Fruit fly (Drosophila melanogaster) whole organism, embryonic: ENCODE results near the gene SmD1.

Experiments
- Antp ChIP-seq: fragments of 200-800 bp; sonication (Bioruptor generic); optimal IDR thresholded peaks from 3 replicates; lab custom pipeline; 2016; ENCODE audit warnings: missing biosample characterization, missing genetic modification characterization
- B-H2 ChIP-seq: fragments of 200-800 bp; sonication (Bioruptor generic); optimal IDR thresholded peaks from 2 replicates; lab custom pipeline; 2018; ENCODE audit warnings: missing biosample characterization, mild to moderate bottlenecking, missing genetic modification characterization
- Blimp-1 ChIP-seq: fragments of 200-800 bp; sonication (Bioruptor generic); optimal IDR thresholded peaks from 3 replicates; lab custom pipeline; 2018; ENCODE audit warnings: missing biosample characterization, missing genetic modification characterization, mild to moderate bottlenecking, moderate library complexity, missing genetic modification reagents
- Bteb2 ChIP-seq: fragments of 200-800 bp; sonication (Bioruptor generic); optimal IDR thresholded peaks from 2 replicates; lab custom pipeline; 2016; ENCODE audit warnings: missing biosample characterization, missing genetic modification characterization
- CG10267 ChIP-seq: fragments of 200-800 bp; sonication (Bioruptor generic); optimal IDR thresholded peaks from 2 replicates; lab custom pipeline; 2018; ENCODE audit warnings: missing biosample characterization, mild to moderate bottlenecking, missing genetic modification characterization, moderate library complexity
- CG10565 ChIP-seq: fragments of 200-800 bp; sonication (Bioruptor generic); optimal IDR thresholded peaks from 3 replicates; lab custom pipeline; 2016; ENCODE audit warnings: missing biosample characterization, mild to moderate bottlenecking, missing genetic modification characterization
- CG10979 ChIP-seq: fragments of 200-800 bp; sonication (Bioruptor generic); optimal IDR thresholded peaks from 2 replicates; lab custom pipeline; 2018; ENCODE audit warnings: missing biosample characterization, mild to moderate bottlenecking, missing genetic modification characterization, moderate library complexity
- CG11696 ChIP-seq: fragments of 200-800 bp; sonication (Bioruptor generic); IDR thresholded peaks from 2 replicates; pipeline ENCODE4 v1.3.6; 2022; ENCODE audit warnings: missing biosample characterization, missing genetic modification characterization
- CG12071 ChIP-seq: fragments of 200-800 bp; sonication (Bioruptor generic); optimal IDR thresholded peaks from 3 replicates; lab custom pipeline; 2018; ENCODE audit warnings: missing biosample characterization, mild to moderate bottlenecking, missing genetic modification characterization
- CG13894 ChIP-seq: fragments of 200-800 bp; sonication (Bioruptor generic); optimal IDR thresholded peaks from 3 replicates; lab custom pipeline; 2018; ENCODE audit warnings: missing biosample characterization, mild to moderate bottlenecking, missing genetic modification characterization, moderate library complexity
- CG14441 ChIP-seq: fragments of 200-800 bp; sonication (Bioruptor generic); IDR thresholded peaks from 2 replicates; pipeline ENCODE4 v1.3.6; 2022; ENCODE audit warnings: missing biosample characterization, missing genetic modification characterization
- CG14710 ChIP-seq: fragments of 200-800 bp; sonication (Bioruptor generic); optimal IDR thresholded peaks from 3 replicates; lab custom pipeline; 2019; ENCODE audit warnings: missing biosample characterization, mild to moderate bottlenecking, missing genetic modification characterization, moderate library complexity
- CG15696 ChIP-seq: fragments of 200-800 bp; sonication (Bioruptor generic); optimal IDR thresholded peaks from 2 replicates; lab custom pipeline; 2019; ENCODE audit warnings: missing biosample characterization, mild to moderate bottlenecking, missing genetic modification characterization, moderate library complexity
- CG1602 ChIP-seq: fragments of 200-800 bp; sonication (Bioruptor generic); optimal IDR thresholded peaks from 3 replicates; lab custom pipeline; 2016; ENCODE audit warnings: missing biosample characterization, missing genetic modification characterization
- CG16815 ChIP-seq: fragments of 200-800 bp; sonication (Bioruptor generic); optimal IDR thresholded peaks from 3 replicates; lab custom pipeline; 2017; ENCODE audit warnings: missing biosample characterization, mild to moderate bottlenecking, missing genetic modification characterization
- CG17186 ChIP-seq: fragments of 200-800 bp; sonication (Bioruptor generic); optimal IDR thresholded peaks from 3 replicates; lab custom pipeline; 2017; ENCODE audit warnings: missing biosample characterization, missing genetic modification reagents, missing genetic modification characterization
- CG2712 ChIP-seq: fragments of 200-800 bp; optimal IDR thresholded peaks from 3 replicates; lab custom pipeline; 2019; ENCODE audit warnings: missing biosample characterization, mild to moderate bottlenecking, missing genetic modification characterization, moderate library complexity
- CG3726 ChIP-seq: fragments of 200-800 bp; sonication (Bioruptor generic); IDR thresholded peaks from 3 replicates; pipeline ENCODE4, ENCODE4 v1.3.6; 2022; ENCODE audit warnings: missing biosample characterization, missing genetic modification characterization
- CG3995 ChIP-seq: fragments of 200-800 bp; sonication (Bioruptor generic); optimal IDR thresholded peaks from 3 replicates; lab custom pipeline; 2016; ENCODE audit warnings: missing biosample characterization, missing genetic modification characterization
- CG4424 ChIP-seq: fragments of 200-800 bp; sonication (Bioruptor generic); optimal IDR thresholded peaks from 3 replicates; lab custom pipeline; 2016; ENCODE audit warnings: missing biosample characterization, missing genetic modification characterization
- CG6175 ChIP-seq: fragments of 200-800 bp; sonication (Bioruptor generic); IDR thresholded peaks from 3 replicates; pipeline ENCODE4 v1.3.6; 2022; ENCODE audit warnings: missing biosample characterization, missing genetic modification characterization
- CG6272 ChIP-seq: fragments of 200-800 bp; sonication (Bioruptor generic); IDR thresholded peaks from 2 replicates; pipeline ENCODE4 v1.3.6; 2022; ENCODE audit warnings: missing biosample characterization, missing genetic modification characterization
- CG6689 ChIP-seq: fragments of 200-800 bp; sonication (Bioruptor generic); IDR thresholded peaks from 2 replicates; pipeline ENCODE4 v1.3.6; 2022; ENCODE audit warnings: missing biosample characterization, missing genetic modification characterization
- CG8281 ChIP-seq: fragments of 200-800 bp; sonication (Bioruptor generic); optimal IDR thresholded peaks from 2 replicates; lab custom pipeline; 2018; ENCODE audit warnings: missing biosample characterization, mild to moderate bottlenecking, missing genetic modification characterization, moderate library complexity
- CG9727 ChIP-seq: fragments of 200-800 bp; sonication (Bioruptor generic); optimal IDR thresholded peaks from 3 replicates; lab custom pipeline; 2017; ENCODE audit warnings: missing biosample characterization, mild to moderate bottlenecking, missing genetic modification characterization
- CG9797 ChIP-seq: fragments of 200-800 bp; sonication (Bioruptor generic); optimal IDR thresholded peaks from 3 replicates; lab custom pipeline; 2018; ENCODE audit warnings: missing biosample characterization, mild to moderate bottlenecking, missing genetic modification characterization
- Ets65A ChIP-seq: fragments of 200-800 bp; sonication (Bioruptor generic); peaks from one replicate; lab custom pipeline; 2016; ENCODE audit warnings: missing biosample characterization, missing genetic modification characterization
- Gug ChIP-seq: fragments of 200-800 bp; sonication (Bioruptor generic); IDR thresholded peaks from 4 replicates; pipeline ENCODE4 v1.3.6; 2022; ENCODE audit warnings: missing biosample characterization, missing genetic modification characterization
- PHDP ChIP-seq: fragments of 200-800 bp; sonication (Bioruptor generic); optimal IDR thresholded peaks from 3 replicates; lab custom pipeline; 2018; ENCODE audit warnings: missing biosample characterization, mild to moderate bottlenecking, missing genetic modification characterization, moderate library complexity
- Xbp1 ChIP-seq: fragments of 200-800 bp; sonication (Bioruptor generic); optimal IDR thresholded peaks from 3 replicates; lab custom pipeline; 2016; ENCODE audit warnings: missing biosample characterization, mild to moderate bottlenecking, missing genetic modification characterization
- ap ChIP-seq: fragments of 200-800 bp; sonication (Bioruptor generic); IDR thresholded peaks from 2 replicates; pipeline ENCODE4 v1.3.6; 2022; ENCODE audit warnings: missing biosample characterization, missing genetic modification characterization
- ara ChIP-seq: fragments of 200-800 bp; sonication (Bioruptor generic); IDR thresholded peaks from 2 replicates; pipeline ENCODE4 v1.3.6; 2022; ENCODE audit warnings: missing biosample characterization, missing genetic modification characterization
- cato ChIP-seq: fragments of 200-800 bp; sonication (Bioruptor generic); optimal IDR thresholded peaks from 2 replicates; lab custom pipeline; 2016; ENCODE audit warnings: missing biosample characterization, missing genetic modification characterization, borderline replicate concordance
- caup ChIP-seq: fragments of 200-800 bp; sonication (Bioruptor generic); optimal IDR thresholded peaks from 3 replicates; lab custom pipeline; 2017; ENCODE audit warnings: missing biosample characterization, mild to moderate bottlenecking, missing genetic modification characterization, moderate library complexity; ENCODE audit not compliant: severe bottlenecking
- cg ChIP-seq: fragments of 200-800 bp; sonication (Bioruptor generic); optimal IDR thresholded peaks from 3 replicates; lab custom pipeline; 2019; ENCODE audit warnings: missing biosample characterization, mild to moderate bottlenecking, missing genetic modification characterization, moderate library complexity
- chinmo ChIP-seq: fragments of 200-800 bp; sonication (Bioruptor generic); IDR thresholded peaks from 4 replicates; pipeline ENCODE4 v1.3.6; 2022; ENCODE audit warnings: missing biosample characterization, missing genetic modification characterization; ENCODE audit not compliant: partially characterized antibody
- exex ChIP-seq: fragments of 200-800 bp; sonication (Bioruptor generic); optimal IDR thresholded peaks from 4 replicates; lab custom pipeline; 2018; ENCODE audit warnings: missing biosample characterization, mild to moderate bottlenecking, missing genetic modification characterization, moderate library complexity
- fd96Cb ChIP-seq: fragments of 200-800 bp; sonication (Bioruptor generic); optimal IDR thresholded peaks from 2 replicates; lab custom pipeline; 2018; ENCODE audit warnings: missing biosample characterization, mild to moderate bottlenecking, missing genetic modification characterization, moderate library complexity
- inv ChIP-seq: fragments of 200-800 bp; sonication (Bioruptor generic); IDR thresholded peaks from 2 replicates; pipeline ENCODE4 v1.3.6; 2022; ENCODE audit warnings: missing biosample characterization, missing genetic modification characterization; ENCODE audit not compliant: partially characterized antibody
- kni ChIP-seq: fragments of 200-800 bp; sonication (Bioruptor generic); optimal IDR thresholded peaks from 3 replicates; lab custom pipeline; 2017; ENCODE audit warnings: mild to moderate bottlenecking, missing biosample characterization, missing genetic modification reagents, missing genetic modification characterization
- mirr ChIP-seq: fragments of 200-800 bp; sonication (Bioruptor generic); optimal IDR thresholded peaks from 3 replicates; lab custom pipeline; 2018; ENCODE audit warnings: missing biosample characterization, mild to moderate bottlenecking, missing genetic modification characterization
- nom ChIP-seq: fragments of 200-800 bp; sonication (Bioruptor generic); optimal IDR thresholded peaks from 2 replicates; lab custom pipeline; 2017; ENCODE audit warnings: missing biosample characterization, missing genetic modification characterization, mild to moderate bottlenecking, moderate library complexity, missing genetic modification reagents
- pho ChIP-seq: fragments of 200-800 bp; sonication (Bioruptor generic); optimal IDR thresholded peaks from 2 replicates; lab custom pipeline; 2016; ENCODE audit warnings: missing biosample characterization, missing genetic modification characterization
- pnt ChIP-seq: fragments of 200-800 bp; sonication (Bioruptor generic); optimal IDR thresholded peaks from 3 replicates; lab custom pipeline; 2016; ENCODE audit warnings: missing biosample characterization, missing genetic modification characterization
- sug ChIP-seq: fragments of 200-800 bp; optimal IDR thresholded peaks from 2 replicates; lab custom pipeline; 2019; ENCODE audit warnings: missing biosample characterization, mild to moderate bottlenecking, missing genetic modification characterization, moderate library complexity
- tgo ChIP-seq: fragments of 200-800 bp; sonication (Bioruptor generic); IDR thresholded peaks from 3 replicates; pipeline ENCODE4 v1.3.6; 2022; ENCODE audit warnings: missing biosample characterization, missing genetic modification characterization
- ttk ChIP-seq: fragments of 200-800 bp; sonication (Bioruptor generic); IDR thresholded peaks from 2 replicates; pipeline ENCODE4 v2.1.2; 2022; ENCODE audit warnings: missing biosample characterization, missing genetic modification characterization
- unc-4 ChIP-seq: fragments of 200-800 bp; sonication (Bioruptor generic); IDR thresholded peaks from 2 replicates; pipeline ENCODE4 v1.3.6; 2022; ENCODE audit warnings: missing biosample characterization, missing genetic modification characterization; ENCODE audit not compliant: partially characterized antibody
- zf30C ChIP-seq: fragments of 200-800 bp; sonication (Bioruptor generic); optimal IDR thresholded peaks from 3 replicates; lab custom pipeline; 2018; ENCODE audit warnings: missing biosample characterization, mild to moderate bottlenecking, missing genetic modification characterization

Gene SmD1

DNA sequence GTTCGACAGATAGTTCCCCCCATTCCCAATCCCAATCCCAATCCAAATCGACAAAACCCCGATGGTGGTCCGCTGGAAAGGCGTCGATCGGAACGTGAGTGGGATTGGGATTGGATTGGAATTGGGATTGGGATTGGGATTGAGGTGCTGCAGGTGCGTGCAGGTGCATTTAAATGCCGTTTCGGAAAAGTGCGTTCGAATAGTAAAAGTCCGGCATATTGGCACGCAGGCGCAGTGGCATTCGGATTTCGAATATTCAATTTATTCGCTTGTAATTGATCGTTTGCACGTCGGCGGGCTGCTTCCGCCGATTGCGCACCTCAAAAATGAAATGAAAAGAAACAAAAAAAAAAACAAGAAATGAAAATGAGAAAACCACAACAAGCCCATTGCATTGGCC lies 29.0 kb downstream of the SmD1 start (continued):
- TF ChIP-seq Xbp1 (no peak), Blimp-1 (peak; percentile 9), inv (GFP tag; lab: Robert Waterston, UW) (no peak), CG16815 (GFP tag; lab: Kevin White, UChicago) (no peak), CG10565 (no peak), CG9797 (no peak), ara (no peak), cg (GFP tag; lab: Kevin White, UChicago) (no peak), CG6175 (GFP tag; lab: Robert Waterston, UW) (0 out of 3 replicates have a peak, but pooled peaks have one; percentile 30), CG17186 (no peak), pho (GFP tag; lab: Kevin White, UChicago) (no peak), kni (GFP tag; lab: Kevin White, UChicago) (peak; percentile 91), CG12071 (no peak), Ets65A (peak; percentile 15), CG6272 (GFP tag; lab: Robert Waterston, UW) (no peak), CG8281 (tag; lab: Kevin White, UChicago) (no peak), fd96Cb (no peak), CG3726 (GFP tag; lab: Robert Waterston, UW) (no peak)

DNA sequence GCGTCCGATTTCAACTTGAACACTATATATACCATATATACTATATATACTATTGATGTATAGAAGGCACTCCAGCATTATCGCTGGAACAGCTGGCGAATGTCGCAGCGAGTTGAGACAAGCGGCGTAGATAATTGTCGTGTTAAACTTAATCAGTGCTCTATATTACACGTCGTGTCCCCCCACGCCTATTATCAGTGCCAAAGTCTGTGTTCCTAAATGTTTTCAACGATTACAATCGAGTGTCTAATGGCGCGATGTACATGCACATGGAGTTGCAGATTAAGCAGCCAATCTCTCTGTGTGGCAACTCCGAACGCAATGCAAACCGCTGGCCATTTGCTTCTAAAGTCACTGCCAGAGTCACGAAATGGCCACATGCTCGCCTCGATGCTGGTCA lies 30.1 kb downstream of the SmD1 start:
- TF ChIP-seq caup (GFP tag; lab: Kevin White, UChicago) = peak; percentile 31
- TF ChIP-seq exex = peak; percentile 6
- TF ChIP-seq CG3995 (GFP tag; lab: Kevin White, UChicago) = peak; percentile 26
- no peak for TF ChIP-seq CG1602
- TF ChIP-seq chinmo = 0 out of 4 replicates have a peak, but pooled peaks have one; percentile 21
- TF ChIP-seq CG9727 (GFP tag; lab: Kevin White, UChicago) = no peak
- TF ChIP-seq inv (GFP tag; lab: Robert Waterston, UW) = no peak
- no peak for TF ChIP-seq tgo (GFP tag; lab: Robert Waterston, UW)
- TF ChIP-seq mirr (GFP tag; lab: Kevin White, UChicago) = peak; percentile 87
- TF ChIP-seq CG14441 (GFP tag; lab: Robert Waterston, UW) = no peak
- TF ChIP-seq CG2712 (tag; lab: Kevin White, UChicago) = no peak
- TF ChIP-seq Gug (GFP tag; lab: Robert Waterston, UW) = no peak
- TF ChIP-seq sug (tag; lab: Kevin White, UChicago) = peak; percentile 4

DNA sequence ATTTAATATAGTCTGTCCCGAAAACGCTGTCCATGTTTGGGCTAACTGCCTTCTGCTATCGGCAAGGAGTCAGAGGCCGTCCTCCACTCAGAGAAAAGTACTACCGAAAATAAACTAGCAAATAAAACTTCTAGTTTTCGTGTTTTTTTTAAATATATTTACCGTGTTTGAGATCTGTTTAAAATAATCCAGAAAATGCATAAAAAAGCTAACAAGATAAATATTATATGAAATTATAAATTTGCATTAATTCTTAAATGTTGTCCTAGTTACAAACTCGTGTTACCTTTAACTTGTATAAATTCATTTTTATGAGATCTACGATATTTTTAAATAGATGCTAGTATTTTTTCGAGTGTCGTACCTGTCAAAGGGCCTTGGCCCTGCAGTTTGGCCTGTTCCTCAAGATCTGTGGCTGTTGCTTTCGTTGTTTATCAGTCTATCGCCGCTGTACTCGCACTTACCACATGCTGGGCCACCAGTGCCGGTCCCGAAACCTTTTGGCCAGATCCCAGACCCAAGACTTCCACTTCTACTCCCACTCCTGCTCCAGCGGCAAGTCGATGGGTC lies 30.9 kb downstream of the SmD1 start:
- TF ChIP-seq CG11696 = no peak
- peak; percentile 26 for TF ChIP-seq zf30C (GFP tag; lab: Kevin White, UChicago)
- TF ChIP-seq CG4424 (GFP tag; lab: Kevin White, UChicago) = peak; percentile 32
- TF ChIP-seq Bteb2 (GFP tag; lab: Kevin White, UChicago) = no peak
- no peak for TF ChIP-seq Antp (GFP tag; lab: Kevin White, UChicago)
- TF ChIP-seq ttk (GFP tag; lab: Robert Waterston, UW) = no peak
- TF ChIP-seq cato (GFP tag; lab: Kevin White, UChicago) = no peak
- TF ChIP-seq nom (GFP tag; lab: Kevin White, UChicago) = peak; percentile 1
- no peak for TF ChIP-seq B-H2 (GFP tag; lab: Kevin White, UChicago)
- TF ChIP-seq CG13894 (tag; lab: Kevin White, UChicago) = no peak
- peak; percentile 25 for TF ChIP-seq CG14710 (tag; lab: Kevin White, UChicago)
- no peak for TF ChIP-seq PHDP (tag; lab: Kevin White, UChicago)
- TF ChIP-seq CG10267 (tag; lab: Kevin White, UChicago) = peak; percentile 36
- no peak for TF ChIP-seq unc-4
- no peak for TF ChIP-seq ap (GFP tag; lab: Robert Waterston, UW)
- peak; percentile 10; the same call in 1 of the 2 replicates for TF ChIP-seq CG6689 (GFP tag; lab: Robert Waterston, UW)
- no peak for TF ChIP-seq pnt (GFP tag; lab: Kevin White, UChicago)
- peak; percentile 35 for TF ChIP-seq CG15696 (tag; lab: Kevin White, UChicago)
- TF ChIP-seq CG10979 (tag; lab: Kevin White, UChicago) = peak; percentile 54
